Fruit fly (Drosophila melanogaster) S2 (cell line): ENCODE results near the gene Muc30E.

Experiments
- CG8478 ChIP-seq: fragments of >200 bp; optimal IDR thresholded peaks from 2 replicates; lab custom pipeline; 2018
- CTCF ChIP-seq, 2 experiments: fragments of >200 bp; optimal IDR thresholded peaks; 2 replicates each; lab custom pipeline; 2018

Gene Muc30E

dm6 chr2L:9893183-9893582 lies 9.7 kb downstream of the Muc30E start, which contains the start of gene mtDNA-helicase:
Gene mtDNA-helicase, minus strand, starts transcription at chr2L:9893446.
- TF ChIP-seq CTCF (optimal IDR thresholded peaks at IDR 0.05; lab: Kevin White, UChicago), result no peak
- TF ChIP-seq CG8478, result no peak

DNA sequence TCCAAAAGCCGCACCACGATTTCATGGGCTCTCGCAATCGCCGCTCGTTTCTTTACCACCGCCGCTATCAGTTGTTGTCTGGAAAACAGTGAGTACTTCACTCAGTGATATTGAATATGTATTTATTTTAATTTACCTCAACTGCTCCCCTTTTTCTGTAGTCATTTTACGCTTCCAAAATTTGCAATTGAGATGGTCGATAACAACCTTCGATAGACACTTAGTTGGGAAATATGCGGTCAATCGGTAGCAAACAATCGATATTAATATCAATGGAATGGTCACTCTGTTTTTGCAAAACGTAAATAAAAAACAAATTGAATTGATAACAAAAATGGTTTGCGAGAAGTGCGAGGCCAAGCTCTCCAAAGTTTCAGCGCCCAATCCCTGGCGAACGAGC lies 12.4 kb downstream of the Muc30E start, which contains the start of the genes CG34183 and CG4537:
CG34183 (minus strand) TSS at position 197 of the 400 bp plus-strand sequence.
CG4537 (plus strand) TSS at position 310 of the 400 bp plus-strand sequence.
- TF ChIP-seq CTCF (optimal IDR thresholded peaks at IDR 0.05; lab: Kevin White, UChicago) (no peak), CG8478 (no peak)

- TF ChIP-seq CTCF (optimal IDR thresholded peaks at IDR 0.05; lab: Kevin White, UChicago) (peak; percentile 95 to 96), CG8478 (no peak)
These were observed 15.1 kb downstream of the Muc30E start, which contains the start of gene Fkbp59 for dm6 chr2L:9887856-9888269. Gene Fkbp59, plus strand, starts transcription at chr2L:9888005.

DNA sequence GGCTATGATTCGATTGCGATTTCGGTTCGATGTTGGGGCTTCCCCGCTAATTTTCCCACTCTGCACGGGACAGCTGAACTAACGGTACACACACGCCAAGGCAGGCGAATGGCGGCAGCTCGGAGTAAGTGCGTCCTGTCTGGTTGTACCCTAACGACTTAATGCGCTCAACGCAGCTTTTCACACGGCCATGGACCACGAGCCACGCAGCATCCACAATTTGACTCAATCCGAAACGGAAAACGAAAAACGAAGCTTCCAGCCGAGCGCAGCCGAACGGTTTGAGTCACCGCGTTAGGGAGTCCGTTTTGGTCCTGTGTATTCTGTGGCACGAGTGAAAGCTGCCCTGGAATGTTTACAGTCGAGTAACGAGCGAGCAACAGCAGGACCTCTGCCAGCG lies 16.8 kb downstream of the Muc30E start, which contains the start of gene nAChRalpha6:
nAChRalpha6 (minus strand) TSS at position 165 of the 400 bp plus-strand sequence.
- TF ChIP-seq CTCF (optimal IDR thresholded peaks at IDR 0.05; lab: Kevin White, UChicago) (no peak), CG8478 (no peak)

dm6 chr2L:9882393-9882971 lies 20.4 kb downstream of the Muc30E start:
- no peak for TF ChIP-seq CG8478
- no peak for TF ChIP-seq CTCF (optimal IDR thresholded peaks at IDR 0.05; lab: Kevin White, UChicago)

- TF ChIP-seq CG8478 (no peak), CTCF (optimal IDR thresholded peaks at IDR 0.05; lab: Kevin White, UChicago) (no peak)
These were observed 38.6 kb downstream of the Muc30E start for dm6 chr2L:9864337-9864736.

- no peak for TF ChIP-seq CTCF (optimal IDR thresholded peaks at IDR 0.05; lab: Kevin White, UChicago)
- no peak for TF ChIP-seq CG8478
These were observed 39.4 kb downstream of the Muc30E start for dm6 chr2L:9863479-9863878.

DNA sequence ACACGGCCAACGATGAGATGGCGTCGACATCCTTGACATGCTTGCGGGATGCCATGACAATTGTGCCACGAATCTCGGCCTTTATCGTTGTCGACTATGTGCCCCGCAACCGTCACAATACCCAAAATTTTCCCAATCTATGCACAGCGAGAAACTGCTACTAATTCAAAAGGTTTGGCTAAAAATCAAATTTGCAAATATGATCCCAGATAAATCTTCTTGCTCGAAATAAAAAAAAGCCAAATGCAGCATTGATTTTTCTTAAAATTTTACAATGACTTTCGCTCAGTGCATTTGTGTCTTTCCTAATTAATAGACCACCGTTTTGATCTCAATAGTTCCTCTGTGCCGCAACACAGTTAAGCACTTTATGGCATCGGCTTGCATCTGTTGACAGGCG lies 40.0 kb downstream of the Muc30E start:
- TF ChIP-seq CG8478 (no peak), CTCF (optimal IDR thresholded peaks at IDR 0.05; lab: Kevin White, UChicago) (no peak)

- TF ChIP-seq CG8478, result no peak
- TF ChIP-seq CTCF (optimal IDR thresholded peaks at IDR 0.05; lab: Kevin White, UChicago), result no peak
These were observed 52.1 kb downstream of the Muc30E start for dm6 chr2L:9850788-9851187.
